Worm (Caenorhabditis elegans) whole organism, L4 larva: ENCODE data around the gene set-8.
A peak's percentile ranks its signal among the peaks of the same experiment; 100 is the strongest.

Experiments
- R02D3.7 ChIP-seq: fragments of 150-350 bp; sonication (generic microtip); optimal IDR thresholded peaks from 3 replicates; lab custom pipeline; 2014; ENCODE audit warnings: missing biosample characterization, missing genetic modification characterization
- T20F7.1 ChIP-seq: fragments of 200-800 bp; sonication (Bioruptor generic); optimal IDR thresholded peaks from 2 replicates; lab custom pipeline; 2018; ENCODE audit warnings: mild to moderate bottlenecking, missing genetic modification characterization, missing compliant biosample characterization
- T26A8.4 ChIP-seq: fragments of 200-800 bp; sonication (Bioruptor generic); IDR thresholded peaks from 2 replicates; pipeline ENCODE4 v1.3.6; 2022; ENCODE audit warnings: missing genetic modification characterization, missing compliant biosample characterization
- Y75B8A.6 ChIP-seq: fragments of 200-800 bp; sonication (Bioruptor generic); IDR thresholded peaks from 2 replicates; pipeline ENCODE4 v1.3.6; 2022; ENCODE audit warnings: missing genetic modification reagents, missing genetic modification characterization, missing compliant biosample characterization
- ceh-20 ChIP-seq: fragments of 200-800 bp; sonication (Bioruptor generic); IDR thresholded peaks from 2 replicates; pipeline ENCODE4 v1.3.6; 2022; ENCODE audit warnings: missing genetic modification reagents, missing genetic modification characterization, missing compliant biosample characterization
- ctbp-1 ChIP-seq: fragments of 200-800 bp; sonication (Bioruptor generic); IDR thresholded peaks from 2 replicates; pipeline ENCODE4 v1.3.6; 2022; ENCODE audit warnings: missing genetic modification reagents, missing genetic modification characterization, missing compliant biosample characterization
- daf-8 ChIP-seq: fragments of 200-800 bp; sonication (Bioruptor generic); IDR thresholded peaks from 2 replicates; pipeline ENCODE4 v1.3.6; 2022; ENCODE audit warnings: missing genetic modification characterization, missing compliant biosample characterization
- dmd-6 ChIP-seq: fragments of 200-800 bp; sonication (Bioruptor generic); IDR thresholded peaks from 2 replicates; pipeline ENCODE4 v1.3.6; 2022; ENCODE audit warnings: missing genetic modification reagents, missing genetic modification characterization, missing compliant biosample characterization
- duxl-1 ChIP-seq: sonication (generic microtip); optimal IDR thresholded peaks from 2 replicates; lab custom pipeline; 2016; ENCODE audit warnings: mild to moderate bottlenecking, missing genetic modification characterization, moderate library complexity, missing compliant biosample characterization; ENCODE audit not compliant: poor library complexity
- fos-1 ChIP-seq: fragments of 150-350 bp; optimal IDR thresholded peaks from 2 replicates; lab custom pipeline; 2014; ENCODE audit warnings: missing biosample characterization, missing genetic modification characterization
- hlh-11 ChIP-seq: fragments of 200-800 bp; sonication (Bioruptor generic); optimal IDR thresholded peaks from 2 replicates; lab custom pipeline; 2018; ENCODE audit warnings: mild to moderate bottlenecking, missing genetic modification characterization, missing compliant biosample characterization
- jun-1 ChIP-seq: fragments of 150-350 bp; optimal IDR thresholded peaks from 2 replicates; lab custom pipeline; 2014; ENCODE audit warnings: missing biosample characterization, missing genetic modification reagents, missing genetic modification characterization
- lin-15B ChIP-seq: fragments of 150-350 bp; sonication (generic microtip); optimal IDR thresholded peaks from 3 replicates; lab custom pipeline; 2014; ENCODE audit warnings: missing biosample characterization, missing genetic modification characterization
- lir-3 ChIP-seq: sonication (generic microtip); optimal IDR thresholded peaks from 2 replicates; lab custom pipeline; 2016; ENCODE audit warnings: mild to moderate bottlenecking, missing genetic modification characterization, missing compliant biosample characterization
- madf-5 ChIP-seq, 2 experiments: fragments of 200-800 bp; sonication (Bioruptor generic); IDR thresholded peaks; 2 replicates each; pipeline ENCODE4 v1.3.6; 2022; ENCODE audit warnings: missing compliant biosample characterization in 2 of 2, missing genetic modification characterization in 2 of 2
- madf-9 ChIP-seq: fragments of 200-800 bp; sonication (Bioruptor generic); conservative IDR thresholded peaks from 2 replicates; pipeline ENCODE4 v1.3.6; 2022; ENCODE audit warnings: missing genetic modification reagents, missing genetic modification characterization, missing compliant biosample characterization
- mdt-29 ChIP-seq: fragments of 200-800 bp; sonication (Bioruptor generic); IDR thresholded peaks from 2 replicates; pipeline ENCODE4 v1.3.6; 2022; ENCODE audit warnings: missing genetic modification reagents, missing genetic modification characterization, missing compliant biosample characterization
- nhr-237 ChIP-seq: sonication (generic microtip); optimal IDR thresholded peaks from 2 replicates; lab custom pipeline; 2017; ENCODE audit warnings: missing biosample characterization, missing genetic modification characterization
- nhr-28 ChIP-seq: fragments of 150-350 bp; optimal IDR thresholded peaks from 2 replicates; lab custom pipeline; 2014; ENCODE audit warnings: missing biosample characterization, missing genetic modification characterization
- nhr-41 ChIP-seq: fragments of 200-800 bp; sonication (Bioruptor generic); IDR thresholded peaks from 2 replicates; pipeline ENCODE4 v1.3.6; 2022; ENCODE audit warnings: missing genetic modification reagents, missing genetic modification characterization, missing compliant biosample characterization
- nhr-77 ChIP-seq: fragments of 150-350 bp; optimal IDR thresholded peaks from 2 replicates; lab custom pipeline; 2014; ENCODE audit warnings: missing biosample characterization, missing genetic modification characterization
- pha-4 ChIP-seq, 2 experiments: fragments of 150-350 bp in 1 of 2; fragments of 200-800 bp in 1 of 2; sonication (Bioruptor generic) in 1 of 2; IDR thresholded peaks in 1 of 2; optimal IDR thresholded peaks in 1 of 2; 2 replicates each; pipeline versions ENCODE4 v1.3.6 to Lab custom; 2014 to 2022; ENCODE audit warnings: missing genetic modification characterization in 2 of 2, missing genetic modification reagents in 2 of 2, missing biosample characterization in 1 of 2, missing compliant biosample characterization in 1 of 2
- php-3 ChIP-seq: fragments of 200-800 bp; sonication (Bioruptor generic); IDR thresholded peaks from 2 replicates; pipeline ENCODE4 v1.3.6; 2022; ENCODE audit warnings: missing genetic modification reagents, missing genetic modification characterization, missing compliant biosample characterization
- set-16 ChIP-seq: fragments of 200-800 bp; sonication (Bioruptor generic); IDR thresholded peaks from 2 replicates; pipeline ENCODE4 v1.3.6; 2022; ENCODE audit warnings: missing genetic modification reagents, missing genetic modification characterization, missing compliant biosample characterization
- snpc-1.2 ChIP-seq: fragments of 200-800 bp; sonication (Bioruptor generic); IDR thresholded peaks from 2 replicates; pipeline ENCODE4 v1.3.6; 2022; ENCODE audit warnings: missing genetic modification reagents, missing genetic modification characterization, missing compliant biosample characterization
- spr-3 ChIP-seq: fragments of 200-800 bp; sonication (Bioruptor generic); optimal IDR thresholded peaks from 2 replicates; lab custom pipeline; 2018; ENCODE audit warnings: mild to moderate bottlenecking, missing genetic modification characterization, missing compliant biosample characterization
- tag-97 ChIP-seq: fragments of 200-800 bp; sonication (Bioruptor generic); IDR thresholded peaks from 2 replicates; pipeline ENCODE4 v1.3.6; 2022; ENCODE audit warnings: missing genetic modification characterization, missing compliant biosample characterization
- tra-1 ChIP-seq: fragments of 200-800 bp; sonication (Bioruptor generic); IDR thresholded peaks from 2 replicates; pipeline ENCODE4 v1.3.6; 2022; ENCODE audit warnings: missing genetic modification reagents, missing genetic modification characterization, missing compliant biosample characterization
- unc-62 ChIP-seq, 3 experiments: fragments of 150-350 bp in 1 of 3; sonication (generic microtip); optimal IDR thresholded peaks in 2 of 3; peaks in 1 of 3; 1 replicate in 1 of 3; 2 replicates in 2 of 3; lab custom pipeline; 2014 to 2017; ENCODE audit warnings: missing biosample characterization in 3 of 3, missing genetic modification characterization in 3 of 3, missing genetic modification reagents in 3 of 3, missing genotype in 1 of 3
- vab-7 ChIP-seq: fragments of 200-800 bp; sonication (Bioruptor generic); IDR thresholded peaks from 2 replicates; pipeline ENCODE4 v1.3.6; 2022; ENCODE audit warnings: missing genetic modification reagents, missing genetic modification characterization, missing compliant biosample characterization
- zag-1 ChIP-seq: fragments of 150-350 bp; optimal IDR thresholded peaks from 2 replicates; lab custom pipeline; 2014; ENCODE audit warnings: missing biosample characterization, missing genetic modification characterization
- zfp-3 ChIP-seq: fragments of 200-800 bp; sonication (Bioruptor generic); conservative IDR thresholded peaks from 2 replicates; pipeline ENCODE4 v1.3.6; 2022; ENCODE audit warnings: missing genetic modification reagents, missing genetic modification characterization, missing compliant biosample characterization
- ztf-11 ChIP-seq: fragments of 150-350 bp; optimal IDR thresholded peaks from 2 replicates; lab custom pipeline; 2014; ENCODE audit warnings: missing biosample characterization, missing genetic modification characterization
- ztf-7 ChIP-seq: fragments of 150-350 bp; optimal IDR thresholded peaks from 2 replicates; lab custom pipeline; 2014; ENCODE audit warnings: missing biosample characterization, missing genetic modification characterization

set-8 gene

ce11 chrX:13466926-13467866, 20.7 kb downstream of the set-8 start, which contains the start of gene col-183:
TSS of gene col-183 (minus strand) at chrX:13467764.
- TF ChIP-seq nhr-237 (tag; lab: Kevin White, UChicago) (no peak), pha-4 (GFP tag; IDR thresholded peaks at IDR 0.05; lab: Robert Waterston, UW) (peak; percentile 7; the same call in 1 of the 2 replicates), pha-4 (tag; optimal IDR thresholded peaks at IDR 0.05; lab: Kevin White, UChicago) (no peak), tag-97 (GFP tag; lab: Robert Waterston, UW) (no peak), ztf-7 (no peak), Y75B8A.6 (no peak), unc-62 (GFP tag; optimal IDR thresholded peaks at IDR 0.05 in 1 of 2; lab: Kevin White, UChicago) (peak in 1 of 2 experiments; percentile 99), unc-62 (tag; optimal IDR thresholded peaks at IDR 0.05; lab: Kevin White, UChicago) (no peak), spr-3 (no peak), set-16 (GFP tag; lab: Robert Waterston, UW) (peak; percentile 96)
- TF ChIP-seq, all 104 proteins: peak for 3

DNA sequence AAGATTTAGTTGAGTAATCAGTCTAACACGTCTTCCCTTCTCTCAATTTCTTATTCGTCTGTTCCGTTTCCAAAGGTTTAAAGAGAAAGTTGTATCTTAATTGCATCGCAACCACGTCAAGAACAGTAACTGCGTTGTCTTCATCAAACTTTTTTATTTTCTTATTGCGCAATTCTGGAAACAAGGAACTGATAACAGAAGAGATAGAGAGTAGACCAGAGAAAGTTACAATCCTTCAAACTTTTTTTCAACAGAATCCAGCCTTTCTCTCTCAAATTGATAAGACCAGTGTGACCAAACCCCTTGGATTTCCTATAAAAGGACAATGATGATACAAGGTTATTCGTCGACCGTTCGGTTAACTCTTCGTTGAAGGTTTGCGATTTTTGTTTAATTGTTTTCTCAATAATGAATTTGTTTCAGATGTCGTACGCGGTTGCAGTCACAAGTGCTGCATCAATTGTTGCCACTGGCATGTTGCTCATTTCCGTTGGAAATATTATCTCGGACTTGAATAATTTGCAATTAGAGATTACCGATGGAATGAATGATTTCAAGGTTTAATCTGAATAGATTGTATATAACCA, 22.6 kb downstream of the set-8 start, which contains the start of gene col-184:
col-184 (plus strand) TSS at position 409 of the 587 bp plus-strand sequence.
- no peak for TF ChIP-seq T20F7.1 (GFP tag; lab: Kevin White, UChicago)
- peak; percentile 28; the same call in 1 of the 2 replicates for TF ChIP-seq dmd-6 (GFP tag; lab: Robert Waterston, UW)
- TF ChIP-seq fos-1 (tag; lab: Kevin White, UChicago) = no peak
- TF ChIP-seq nhr-28 (tag; lab: Kevin White, UChicago) = peak; percentile 37
- peak in 1 of 2 experiments; percentile 94 for TF ChIP-seq unc-62 (GFP tag; optimal IDR thresholded peaks at IDR 0.05 in 1 of 2; lab: Kevin White, UChicago)
- no peak for TF ChIP-seq unc-62 (tag; optimal IDR thresholded peaks at IDR 0.05; lab: Kevin White, UChicago)
- 0 out of 2 replicates have a peak, but pooled peaks have one; percentile 31 for TF ChIP-seq ceh-20 (GFP tag; lab: Robert Waterston, UW)
- TF ChIP-seq, all 104 proteins: peak for 4

DNA sequence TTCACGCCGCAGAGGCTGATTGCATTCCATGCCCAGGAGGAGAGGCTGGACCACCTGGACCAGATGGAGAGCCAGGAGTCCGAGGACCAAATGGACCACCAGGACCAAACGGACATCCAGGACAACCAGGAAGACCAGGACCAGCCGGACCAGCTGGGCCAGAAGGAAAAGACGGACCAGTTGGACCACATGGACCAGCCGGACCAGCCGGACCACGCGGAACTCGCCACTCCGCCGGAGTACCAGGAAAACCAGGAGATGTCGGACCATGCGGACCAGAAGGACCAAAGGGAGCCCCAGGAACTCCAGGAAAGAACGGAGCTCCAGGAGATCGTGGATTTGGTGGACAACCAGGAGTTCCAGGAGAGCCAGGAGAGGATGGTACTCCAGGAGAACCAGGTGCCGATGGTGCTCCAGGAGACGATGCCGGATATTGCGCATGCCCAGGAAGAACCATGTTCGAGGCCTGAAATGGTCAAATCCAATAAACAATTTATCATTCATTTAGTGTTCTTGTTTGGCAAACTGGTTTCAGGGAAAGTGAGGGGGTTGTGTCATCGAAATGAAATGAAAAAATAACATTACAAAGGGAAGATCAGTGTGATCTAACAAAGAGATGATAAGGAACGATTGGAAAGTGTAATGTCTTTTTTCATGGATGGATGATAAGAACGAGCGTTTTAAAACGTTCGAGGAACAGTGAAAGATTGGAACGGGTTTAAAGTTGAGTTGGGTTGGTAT, 23.6 kb downstream of the set-8 start:
- TF ChIP-seq dmd-6 (GFP tag; lab: Robert Waterston, UW) = peak; percentile 11; the same call in 1 of the 2 replicates
- peak; percentile 18 for TF ChIP-seq jun-1 (tag; lab: Kevin White, UChicago)
- peak; percentile 42 for TF ChIP-seq nhr-28 (tag; lab: Kevin White, UChicago)
- TF ChIP-seq zag-1 (tag; lab: Kevin White, UChicago) = no peak
- TF ChIP-seq madf-5 (GFP tag; IDR thresholded peaks at IDR 0.05; lab: Robert Waterston, UW) = 0 out of 4 replicates have a peak, but pooled peaks of 1 of the 2 experiments have one; percentile 43
- TF ChIP-seq ctbp-1 (GFP tag; lab: Robert Waterston, UW) = no peak
- TF ChIP-seq zfp-3 (GFP tag; lab: Robert Waterston, UW) = no peak
- TF ChIP-seq mdt-29 (GFP tag; lab: Robert Waterston, UW) = no peak
- 0 out of 2 replicates have a peak, but pooled peaks have one; percentile 9 for TF ChIP-seq php-3 (GFP tag; lab: Robert Waterston, UW)
- no peak for TF ChIP-seq ztf-11 (tag; lab: Kevin White, UChicago)
- no peak for TF ChIP-seq madf-9 (GFP tag; lab: Robert Waterston, UW)
- peak; percentile 15 for TF ChIP-seq hlh-11 (tag; lab: Kevin White, UChicago)
- no peak for TF ChIP-seq R02D3.7
- TF ChIP-seq nhr-41 (GFP tag; lab: Robert Waterston, UW) = no peak
- peak in 1 of 2 experiments; percentile 46 for TF ChIP-seq unc-62 (GFP tag; optimal IDR thresholded peaks at IDR 0.05 in 1 of 2; lab: Kevin White, UChicago)
- TF ChIP-seq unc-62 (tag; optimal IDR thresholded peaks at IDR 0.05; lab: Kevin White, UChicago) = no peak
- peak; percentile 96 for TF ChIP-seq set-16 (GFP tag; lab: Robert Waterston, UW)
- TF ChIP-seq lin-15B (tag; lab: Kevin White, UChicago) = no peak

- no peak for TF ChIP-seq vab-7 (GFP tag; lab: Robert Waterston, UW)
- TF ChIP-seq daf-8 (GFP tag; lab: Robert Waterston, UW) = no peak
- no peak for TF ChIP-seq R02D3.7
- no peak for TF ChIP-seq lir-3 (tag; lab: Kevin White, UChicago)
- no peak for TF ChIP-seq duxl-1 (tag; lab: Kevin White, UChicago)
- no peak for TF ChIP-seq snpc-1.2
- TF ChIP-seq nhr-77 (tag; lab: Kevin White, UChicago) = no peak
- no peak for TF ChIP-seq tra-1
- TF ChIP-seq T26A8.4 (GFP tag; lab: Robert Waterston, UW) = no peak
- TF ChIP-seq T20F7.1 (GFP tag; lab: Kevin White, UChicago) = no peak
Measured at ce11 chrX:13471855-13472254, 25.3 kb downstream of the set-8 start, which contains the start of gene tre-4. TSS of gene tre-4 (plus strand) at chrX:13472155.
